Worm (Caenorhabditis elegans) whole organism, mixed stage, embryonic: Measurements from ENCODE around the gene srd-51.

Experiments used
- bed-3 ChIP-seq: fragments of 200-800 bp; sonication (Bioruptor generic); optimal IDR thresholded peaks from 3 replicates; lab custom pipeline; 2018; ENCODE audit warnings: mild to moderate bottlenecking, missing genetic modification characterization, moderate library complexity, missing compliant biosample characterization
- elt-3 ChIP-seq: fragments of 150-350 bp; optimal IDR thresholded peaks from 2 replicates; lab custom pipeline; 2014; ENCODE audit warnings: missing biosample characterization, missing genetic modification characterization

- TF ChIP-seq bed-3 (no peak), elt-3 (tag; lab: Kevin White, UChicago) (no peak)
Observed at ce11 chrX:13510997-13511396, 26.3 kb upstream of the srd-51 start, which contains the start of gene col-185.
